Fruit fly (Drosophila melanogaster) whole organism, wandering third instar larva: ENCODE data around the gene CG31343.

Experiments used
- Abd-B ChIP-seq: fragments of >200 bp; optimal IDR thresholded peaks from 2 replicates; lab custom pipeline; 2017; ENCODE audit warnings: missing biosample characterization, missing genetic modification characterization
- CrebA ChIP-seq: fragments of 200-800 bp; sonication (Bioruptor generic); optimal IDR thresholded peaks from 2 replicates; lab custom pipeline; 2016; ENCODE audit warnings: missing biosample characterization, mild to moderate bottlenecking, missing genetic modification characterization, borderline replicate concordance
- Dfd ChIP-seq: fragments of >200 bp; optimal IDR thresholded peaks from 2 replicates; lab custom pipeline; 2017; ENCODE audit warnings: missing biosample characterization, missing genetic modification characterization
- Jra ChIP-seq: sonication (Bioruptor generic); optimal IDR thresholded peaks from 2 replicates; lab custom pipeline; 2016; ENCODE audit warnings: missing biosample characterization, missing genetic modification characterization
- Vsx2 ChIP-seq: fragments of 200-300, 225-300 bp; sonication (Bioruptor generic); optimal IDR thresholded peaks from 2 replicates; lab custom pipeline; 2018; ENCODE audit warnings: missing biosample characterization, missing genetic modification characterization; ENCODE audit not compliant: partially characterized antibody
- dl ChIP-seq, 2 experiments: fragments of 175-275, 200-275 bp in 1 of 2; fragments of 200-275 bp in 1 of 2; sonication (Bioruptor generic); optimal IDR thresholded peaks; lab custom pipeline; 2018; ENCODE audit warnings: mild to moderate bottlenecking in 2 of 2, missing biosample characterization in 2 of 2, missing genetic modification characterization in 2 of 2, moderate library complexity in 2 of 2; ENCODE audit not compliant: partially characterized antibody in 2 of 2, insufficient read depth in 1 of 2
- lola ChIP-seq: fragments of >200 bp; optimal IDR thresholded peaks from 2 replicates; lab custom pipeline; 2017; ENCODE audit warnings: missing biosample characterization, missing genetic modification characterization
- tai ChIP-seq: sonication (Bioruptor generic); optimal IDR thresholded peaks from 2 replicates; lab custom pipeline; 2016; ENCODE audit warnings: missing biosample characterization, missing genetic modification characterization

dm6 chr3R:21698895-21699300, 46.2 kb upstream of the CG31343 start:
- TF ChIP-seq Abd-B (GFP tag; lab: Kevin White, UChicago) (no peak), lola (GFP tag; lab: Kevin White, UChicago) (no peak), Vsx2 (GFP tag; lab: Kevin White, UChicago) (no peak), CrebA (GFP tag; lab: Kevin White, UChicago) (no peak), dl (GFP tag; optimal IDR thresholded peaks at IDR 0.05; lab: Kevin White, UChicago; ENCODE audit: insufficient read depth in 1 of 2, partially characterized antibody in 2 of 2) (no peak), Jra (GFP tag; lab: Kevin White, UChicago) (no peak), Dfd (GFP tag; lab: Kevin White, UChicago) (no peak), tai (no peak)
